Fruit fly (Drosophila melanogaster) whole organism, embryonic: ENCODE data around the gene BORCS6.
A peak's percentile ranks its signal among the peaks of the same experiment; 100 is the strongest.

ENCODE experiments used
- CG10462 ChIP-seq: fragments of 200-800 bp; sonication (Bioruptor generic); optimal IDR thresholded peaks from 2 replicates; lab custom pipeline; 2016; ENCODE audit warnings: missing biosample characterization, missing genetic modification characterization
- CG10565 ChIP-seq: fragments of 200-800 bp; sonication (Bioruptor generic); optimal IDR thresholded peaks from 3 replicates; lab custom pipeline; 2016; ENCODE audit warnings: missing biosample characterization, mild to moderate bottlenecking, missing genetic modification characterization
- CG10654 ChIP-seq: fragments of 200-800 bp; sonication (Bioruptor generic); optimal IDR thresholded peaks from 2 replicates; lab custom pipeline; 2016; ENCODE audit warnings: missing biosample characterization, missing genetic modification characterization
- CG11504 ChIP-seq: fragments of 200-800 bp; sonication (Bioruptor generic); optimal IDR thresholded peaks from 3 replicates; lab custom pipeline; 2019; ENCODE audit warnings: missing biosample characterization, mild to moderate bottlenecking, missing genetic modification characterization, moderate library complexity
- CG13624 ChIP-seq: fragments of 200-800 bp; sonication (Bioruptor generic); optimal IDR thresholded peaks from 2 replicates; lab custom pipeline; 2016; ENCODE audit warnings: missing biosample characterization, missing genetic modification characterization
- CG13775 ChIP-seq: fragments of 200-800 bp; sonication (Bioruptor generic); optimal IDR thresholded peaks from 3 replicates; lab custom pipeline; 2017; ENCODE audit warnings: missing biosample characterization, mild to moderate bottlenecking, missing genetic modification characterization
- CG14441 ChIP-seq: fragments of 200-800 bp; sonication (Bioruptor generic); IDR thresholded peaks from 2 replicates; pipeline ENCODE4 v1.3.6; 2022; ENCODE audit warnings: missing biosample characterization, missing genetic modification characterization
- CG1602 ChIP-seq: fragments of 200-800 bp; sonication (Bioruptor generic); optimal IDR thresholded peaks from 3 replicates; lab custom pipeline; 2016; ENCODE audit warnings: missing biosample characterization, missing genetic modification characterization
- CG16863 ChIP-seq: fragments of 200-800 bp; sonication (Bioruptor generic); optimal IDR thresholded peaks from 3 replicates; lab custom pipeline; 2016; ENCODE audit warnings: missing biosample characterization, missing genetic modification characterization
- CG17568 ChIP-seq: fragments of 200-800 bp; sonication (Bioruptor generic); optimal IDR thresholded peaks from 2 replicates; lab custom pipeline; 2018; ENCODE audit warnings: missing biosample characterization, mild to moderate bottlenecking, missing genetic modification characterization, moderate library complexity
- CG2199 ChIP-seq: fragments of 200-800 bp; sonication (Bioruptor generic); IDR thresholded peaks from 3 replicates; pipeline ENCODE4 v1.3.6; 2022; ENCODE audit warnings: missing biosample characterization, missing genetic modification characterization
- CG2875 ChIP-seq: fragments of 200-800 bp; sonication (Bioruptor generic); optimal IDR thresholded peaks from 2 replicates; lab custom pipeline; 2017; ENCODE audit warnings: missing biosample characterization, mild to moderate bottlenecking, missing genetic modification characterization, missing genetic modification reagents
- CG3065 ChIP-seq: fragments of 200-800 bp; sonication (Bioruptor generic); optimal IDR thresholded peaks from 2 replicates; lab custom pipeline; 2016; ENCODE audit warnings: missing biosample characterization, missing genetic modification characterization
- CG31224 ChIP-seq: fragments of 200-800 bp; sonication (Bioruptor generic); IDR thresholded peaks from 2 replicates; pipeline ENCODE4 v1.3.6; 2022; ENCODE audit warnings: missing biosample characterization, missing genetic modification characterization
- CG32767 ChIP-seq: fragments of 200-800 bp; sonication (Bioruptor generic); IDR thresholded peaks from 2 replicates; pipeline ENCODE4 v1.3.6; 2022; ENCODE audit warnings: missing biosample characterization, missing genetic modification characterization
- CG4328 ChIP-seq: fragments of 200-800 bp; sonication (Bioruptor generic); optimal IDR thresholded peaks from 3 replicates; lab custom pipeline; 2017; ENCODE audit warnings: missing biosample characterization, missing genetic modification reagents, missing genetic modification characterization
- CG4707 ChIP-seq: fragments of 200-800 bp; sonication (Bioruptor generic); optimal IDR thresholded peaks from 2 replicates; lab custom pipeline; 2018; ENCODE audit warnings: missing biosample characterization, mild to moderate bottlenecking, missing genetic modification characterization, moderate library complexity
- CG6791 ChIP-seq: fragments of 200-800 bp; sonication (Bioruptor generic); IDR thresholded peaks from 3 replicates; pipeline ENCODE4 v1.3.6; 2022; ENCODE audit warnings: missing biosample characterization, missing genetic modification characterization; ENCODE audit not compliant: partially characterized antibody
- CG7271 ChIP-seq: fragments of 200-800 bp; sonication (Bioruptor generic); optimal IDR thresholded peaks from 2 replicates; lab custom pipeline; 2018; ENCODE audit warnings: missing biosample characterization, mild to moderate bottlenecking, missing genetic modification characterization, moderate library complexity
- CG8765 ChIP-seq: fragments of 200-800 bp; sonication (Bioruptor generic); IDR thresholded peaks from 2 replicates; pipeline ENCODE4 v1.3.6; 2022; ENCODE audit warnings: missing biosample characterization, missing genetic modification characterization
- CG9215 ChIP-seq: fragments of 200-800 bp; sonication (Bioruptor generic); IDR thresholded peaks from 2 replicates; pipeline ENCODE4 v1.3.6; 2022; ENCODE audit warnings: missing biosample characterization, missing genetic modification characterization
- D ChIP-seq, 2 experiments: fragments of 200-800 bp in 1 of 2; fragments of >200 bp in 1 of 2; sonication (Bioruptor generic) in 1 of 2; optimal IDR thresholded peaks; 2 replicates in 1 of 2; 3 replicates in 1 of 2; lab custom pipeline; 2017; ENCODE audit warnings: mild to moderate bottlenecking in 1 of 2, missing biosample characterization in 1 of 2, missing genetic modification characterization in 1 of 2, missing genetic modification reagents in 1 of 2
- Dek ChIP-seq: fragments of 200-800 bp; sonication (Bioruptor generic); optimal IDR thresholded peaks from 3 replicates; lab custom pipeline; 2019; ENCODE audit warnings: missing biosample characterization, mild to moderate bottlenecking, missing genetic modification characterization, moderate library complexity
- Dref ChIP-seq: fragments of 200-800 bp; sonication (Bioruptor generic); IDR thresholded peaks from 2 replicates; pipeline ENCODE4 v1.3.6; 2022; ENCODE audit warnings: missing biosample characterization, missing genetic modification characterization
- Eip74EF ChIP-seq, 2 experiments: fragments of 200-800 bp in 1 of 2; fragments of >200 bp in 1 of 2; sonication (Bioruptor generic) in 1 of 2; optimal IDR thresholded peaks; 2 replicates each; lab custom pipeline; 2017 to 2019; ENCODE audit warnings: missing biosample characterization in 2 of 2, missing genetic modification characterization in 2 of 2, mild to moderate bottlenecking in 1 of 2, moderate library complexity in 1 of 2
- Ets65A ChIP-seq: fragments of 200-800 bp; sonication (Bioruptor generic); peaks from one replicate; lab custom pipeline; 2016; ENCODE audit warnings: missing biosample characterization, missing genetic modification characterization
- Fer1 ChIP-seq: fragments of 200-800 bp; sonication (Bioruptor generic); optimal IDR thresholded peaks from 2 replicates; lab custom pipeline; 2017; ENCODE audit warnings: missing biosample characterization, mild to moderate bottlenecking, missing genetic modification characterization
- Gsc ChIP-seq: fragments of 200-800 bp; sonication (Bioruptor generic); IDR thresholded peaks from 2 replicates; pipeline ENCODE4 v1.3.6; 2022; ENCODE audit warnings: missing biosample characterization, missing genetic modification characterization
- Hand ChIP-seq: fragments of 200-800 bp; sonication (Bioruptor generic); optimal IDR thresholded peaks from 2 replicates; lab custom pipeline; 2017; ENCODE audit warnings: mild to moderate bottlenecking, missing biosample characterization, missing genetic modification reagents, missing genetic modification characterization
- Mes4 ChIP-seq: fragments of 200-800 bp; sonication (Bioruptor generic); optimal IDR thresholded peaks from 2 replicates; lab custom pipeline; 2016; ENCODE audit warnings: missing biosample characterization, missing genetic modification characterization
- Opbp ChIP-seq: fragments of 200-800 bp; sonication (Bioruptor generic); IDR thresholded peaks from 3 replicates; pipeline ENCODE4 v1.3.6; 2022; ENCODE audit warnings: missing biosample characterization, missing genetic modification characterization; ENCODE audit not compliant: partially characterized antibody
- ara ChIP-seq: fragments of 200-800 bp; sonication (Bioruptor generic); IDR thresholded peaks from 2 replicates; pipeline ENCODE4 v1.3.6; 2022; ENCODE audit warnings: missing biosample characterization, missing genetic modification characterization
- bcd ChIP-seq: fragments of 200-800 bp; sonication (Bioruptor generic); optimal IDR thresholded peaks from 2 replicates; lab custom pipeline; 2017; ENCODE audit warnings: missing biosample characterization, mild to moderate bottlenecking, missing genetic modification characterization
- bsh ChIP-seq, 2 experiments: fragments of 200-800 bp; sonication (Bioruptor generic); optimal IDR thresholded peaks; 2 replicates each; lab custom pipeline; 2017 to 2018; ENCODE audit warnings: mild to moderate bottlenecking in 2 of 2, missing biosample characterization in 2 of 2, missing genetic modification characterization in 2 of 2, moderate library complexity in 1 of 2
- chinmo ChIP-seq: fragments of 200-800 bp; sonication (Bioruptor generic); IDR thresholded peaks from 4 replicates; pipeline ENCODE4 v1.3.6; 2022; ENCODE audit warnings: missing biosample characterization, missing genetic modification characterization; ENCODE audit not compliant: partially characterized antibody
- cwo ChIP-seq: fragments of 200-800 bp; sonication (Bioruptor generic); optimal IDR thresholded peaks from 3 replicates; lab custom pipeline; 2017; ENCODE audit warnings: missing biosample characterization, missing genetic modification characterization, mild to moderate bottlenecking, moderate library complexity, missing genetic modification reagents
- da ChIP-seq: fragments of 200-800 bp; sonication (Bioruptor generic); optimal IDR thresholded peaks from 2 replicates; lab custom pipeline; 2016; ENCODE audit warnings: missing biosample characterization, missing genetic modification characterization
- dmrt99B ChIP-seq: fragments of 200-800 bp; sonication (Bioruptor generic); optimal IDR thresholded peaks from 2 replicates; lab custom pipeline; 2018; ENCODE audit warnings: missing biosample characterization, mild to moderate bottlenecking, missing genetic modification characterization, moderate library complexity
- gfzf ChIP-seq: fragments of 200-800 bp; sonication (Bioruptor generic); optimal IDR thresholded peaks from 2 replicates; lab custom pipeline; 2016; ENCODE audit warnings: missing biosample characterization, mild to moderate bottlenecking, missing genetic modification characterization, moderate library complexity
- her ChIP-seq: fragments of 200-800 bp; sonication (Bioruptor generic); optimal IDR thresholded peaks from 2 replicates; lab custom pipeline; 2016; ENCODE audit warnings: missing biosample characterization, missing genetic modification characterization
- kay ChIP-seq: fragments of 200-800 bp; sonication (Bioruptor generic); optimal IDR thresholded peaks from 2 replicates; lab custom pipeline; 2016; ENCODE audit warnings: missing biosample characterization, missing genetic modification characterization
- pita ChIP-seq: fragments of 200-800 bp; sonication (Bioruptor generic); optimal IDR thresholded peaks from 2 replicates; lab custom pipeline; 2017; ENCODE audit warnings: missing biosample characterization, mild to moderate bottlenecking, missing genetic modification characterization
- pnt ChIP-seq: fragments of 200-800 bp; sonication (Bioruptor generic); optimal IDR thresholded peaks from 3 replicates; lab custom pipeline; 2016; ENCODE audit warnings: missing biosample characterization, missing genetic modification characterization
- ro ChIP-seq: fragments of 200-800 bp; sonication (Bioruptor generic); IDR thresholded peaks from 2 replicates; pipeline ENCODE4 v1.3.6; 2022; ENCODE audit warnings: missing biosample characterization, missing genetic modification characterization
- schlank ChIP-seq: fragments of 200-800 bp; sonication (Bioruptor generic); optimal IDR thresholded peaks from 2 replicates; lab custom pipeline; 2018; ENCODE audit warnings: missing biosample characterization, mild to moderate bottlenecking, missing genetic modification characterization
- slou ChIP-seq: fragments of 200-800 bp; sonication (Bioruptor generic); optimal IDR thresholded peaks from 3 replicates; lab custom pipeline; 2016; ENCODE audit warnings: missing biosample characterization, missing genetic modification characterization
- sna ChIP-seq: fragments of 200-800 bp; sonication (Bioruptor generic); IDR thresholded peaks from 2 replicates; pipeline ENCODE4 v1.3.6; 2022; ENCODE audit warnings: missing biosample characterization, missing genetic modification characterization; ENCODE audit not compliant: partially characterized antibody
- sob ChIP-seq: fragments of 200-800 bp; sonication (Bioruptor generic); IDR thresholded peaks from 2 replicates; pipeline ENCODE4 v1.3.6; 2022; ENCODE audit warnings: missing biosample characterization, missing genetic modification characterization
- trem ChIP-seq: fragments of 200-800 bp; optimal IDR thresholded peaks from 3 replicates; lab custom pipeline; 2019; ENCODE audit warnings: missing biosample characterization, mild to moderate bottlenecking, missing genetic modification characterization, moderate library complexity

BORCS6 gene

dm6 chr3L:546819-547441 is 6.3 kb downstream of the BORCS6 start (continued):
- peak in 1 of 2 experiments; percentile 58 for TF ChIP-seq Eip74EF (GFP tag; optimal IDR thresholded peaks at IDR 0.05; lab: Kevin White, UChicago)
- TF ChIP-seq CG31224: peak; percentile 89
- no peak for TF ChIP-seq CG10565
- no peak for TF ChIP-seq gfzf (GFP tag; lab: Kevin White, UChicago)
- TF ChIP-seq Dref (GFP tag; lab: Robert Waterston, UW): peak; percentile 40
- TF ChIP-seq Dek (tag; lab: Kevin White, UChicago): peak; percentile 92
- no peak for TF ChIP-seq trem (tag; lab: Kevin White, UChicago)
- peak; percentile 95 for TF ChIP-seq schlank (tag; lab: Kevin White, UChicago)
- TF ChIP-seq chinmo (GFP tag; lab: Robert Waterston, UW): peak; percentile 65; the same call in 1 of the 4 replicates
- peak; percentile 96 for TF ChIP-seq CG13624 (GFP tag; lab: Kevin White, UChicago)
- TF ChIP-seq CG3065: no peak
- peak; percentile 69 for TF ChIP-seq ara (GFP tag; lab: Robert Waterston, UW)
- TF ChIP-seq Gsc (GFP tag; lab: Robert Waterston, UW): no peak
- TF ChIP-seq bsh (GFP tag; optimal IDR thresholded peaks at IDR 0.05; lab: Kevin White, UChicago): peak in 1 of 2 experiments; percentile 28
- TF ChIP-seq CG9215 (GFP tag; lab: Robert Waterston, UW): peak; percentile 92
- TF ChIP-seq CG1602 (GFP tag; lab: Kevin White, UChicago): peak; percentile 20
- TF ChIP-seq sob (GFP tag; lab: Robert Waterston, UW): peak; percentile 86
- TF ChIP-seq sna (GFP tag; lab: Robert Waterston, UW): no peak
- TF ChIP-seq Opbp (GFP tag; lab: Robert Waterston, UW): no peak
- TF ChIP-seq dmrt99B: peak; percentile 37
- peak; percentile 26 for TF ChIP-seq Mes4 (GFP tag; lab: Kevin White, UChicago)
- peak; percentile 72; the same call in 1 of the 2 replicates for TF ChIP-seq CG8765
- TF ChIP-seq CG16863 (GFP tag; lab: Kevin White, UChicago): no peak
- TF ChIP-seq CG4707: no peak
- TF ChIP-seq da (GFP tag; lab: Kevin White, UChicago): peak; percentile 48
- TF ChIP-seq D (optimal IDR thresholded peaks at IDR 0.05; lab: Kevin White, UChicago): no peak
- no peak for TF ChIP-seq D (GFP tag; optimal IDR thresholded peaks at IDR 0.05; lab: Kevin White, UChicago)
- peak; percentile 71 for TF ChIP-seq Fer1 (GFP tag; lab: Kevin White, UChicago)
- peak; percentile 43 for TF ChIP-seq CG4328 (GFP tag; lab: Kevin White, UChicago)
- TF ChIP-seq CG13775 (GFP tag; lab: Kevin White, UChicago): peak; percentile 74
- TF ChIP-seq cwo (GFP tag; lab: Kevin White, UChicago): peak; percentile 74
- peak; percentile 47 for TF ChIP-seq CG17568 (GFP tag; lab: Kevin White, UChicago)
- TF ChIP-seq pita (GFP tag; lab: Kevin White, UChicago): no peak
- TF ChIP-seq CG7271: no peak
- TF ChIP-seq pnt (GFP tag; lab: Kevin White, UChicago): peak; percentile 47
- peak; percentile 57 for TF ChIP-seq CG10654 (GFP tag; lab: Kevin White, UChicago)
- no peak for TF ChIP-seq CG2199 (GFP tag; lab: Robert Waterston, UW)
- TF ChIP-seq ro (GFP tag; lab: Robert Waterston, UW): no peak
- peak; percentile 85 for TF ChIP-seq bcd (GFP tag; lab: Kevin White, UChicago)
- TF ChIP-seq CG2875: no peak
- peak; percentile 62 for TF ChIP-seq CG11504
- TF ChIP-seq CG32767 (GFP tag; lab: Robert Waterston, UW): peak; percentile 61
- TF ChIP-seq CG10462 (GFP tag; lab: Kevin White, UChicago): no peak
- peak; percentile 85 for TF ChIP-seq her (GFP tag; lab: Kevin White, UChicago)
- peak; percentile 90 for TF ChIP-seq Hand
- TF ChIP-seq CG14441: peak; percentile 88
- TF ChIP-seq kay (GFP tag; lab: Kevin White, UChicago): peak; percentile 46
- TF ChIP-seq CG6791 (GFP tag; lab: Robert Waterston, UW): no peak
- peak; percentile 45 for TF ChIP-seq slou (GFP tag; lab: Kevin White, UChicago)
- TF ChIP-seq Ets65A (GFP tag; lab: Kevin White, UChicago): peak; percentile 94
